Fruit fly (Drosophila melanogaster) whole organism, embryonic: ENCODE results near the gene mbt.

Experiments
- Antp ChIP-seq: fragments of 200-800 bp; sonication (Bioruptor generic); optimal IDR thresholded peaks from 3 replicates; lab custom pipeline; 2016; ENCODE audit warnings: missing biosample characterization, missing genetic modification characterization
- CG12071 ChIP-seq: fragments of 200-800 bp; sonication (Bioruptor generic); optimal IDR thresholded peaks from 3 replicates; lab custom pipeline; 2018; ENCODE audit warnings: missing biosample characterization, mild to moderate bottlenecking, missing genetic modification characterization
- CG13424 ChIP-seq: fragments of 200-800 bp; sonication (Bioruptor generic); optimal IDR thresholded peaks from 2 replicates; lab custom pipeline; 2019; ENCODE audit warnings: missing biosample characterization, mild to moderate bottlenecking, missing genetic modification characterization, moderate library complexity
- CG17186 ChIP-seq: fragments of 200-800 bp; sonication (Bioruptor generic); optimal IDR thresholded peaks from 3 replicates; lab custom pipeline; 2017; ENCODE audit warnings: missing biosample characterization, missing genetic modification reagents, missing genetic modification characterization
- CG17361 ChIP-seq: fragments of 200-800 bp; sonication (Bioruptor generic); IDR thresholded peaks from 3 replicates; pipeline ENCODE4 v1.3.6; 2022; ENCODE audit warnings: missing biosample characterization, missing genetic modification characterization
- CG18764 ChIP-seq: fragments of 200-800 bp; sonication (Bioruptor generic); optimal IDR thresholded peaks from 3 replicates; lab custom pipeline; 2016; ENCODE audit warnings: missing biosample characterization, missing genetic modification characterization
- CG30020 ChIP-seq: fragments of 200-800 bp; optimal IDR thresholded peaks from 2 replicates; lab custom pipeline; 2019; ENCODE audit warnings: missing biosample characterization, mild to moderate bottlenecking, missing genetic modification characterization, moderate library complexity
- CG34224 ChIP-seq: fragments of 200-800 bp; sonication (Bioruptor generic); IDR thresholded peaks from 3 replicates; pipeline ENCODE4 v1.3.6; 2022; ENCODE audit warnings: missing biosample characterization, missing genetic modification characterization; ENCODE audit not compliant: partially characterized antibody
- CG34376 ChIP-seq: fragments of 200-800 bp; sonication (Bioruptor generic); optimal IDR thresholded peaks from 2 replicates; lab custom pipeline; 2018; ENCODE audit warnings: missing biosample characterization, mild to moderate bottlenecking, missing genetic modification characterization
- CG6791 ChIP-seq: fragments of 200-800 bp; sonication (Bioruptor generic); IDR thresholded peaks from 3 replicates; pipeline ENCODE4 v1.3.6; 2022; ENCODE audit warnings: missing biosample characterization, missing genetic modification characterization; ENCODE audit not compliant: partially characterized antibody
- CG7928 ChIP-seq: fragments of 200-800 bp; sonication (Bioruptor generic); optimal IDR thresholded peaks from 2 replicates; lab custom pipeline; 2017; ENCODE audit warnings: missing biosample characterization, mild to moderate bottlenecking, missing genetic modification characterization
- CG7987 ChIP-seq: fragments of 200-800 bp; sonication (Bioruptor generic); optimal IDR thresholded peaks from 2 replicates; lab custom pipeline; 2018; ENCODE audit warnings: missing biosample characterization, mild to moderate bottlenecking, missing genetic modification characterization, moderate library complexity
- CG8281 ChIP-seq: fragments of 200-800 bp; sonication (Bioruptor generic); optimal IDR thresholded peaks from 2 replicates; lab custom pipeline; 2018; ENCODE audit warnings: missing biosample characterization, mild to moderate bottlenecking, missing genetic modification characterization, moderate library complexity
- Camta ChIP-seq: fragments of 200-800 bp; sonication (Bioruptor generic); optimal IDR thresholded peaks from 2 replicates; lab custom pipeline; 2016; ENCODE audit warnings: missing biosample characterization, missing genetic modification characterization
- D19A ChIP-seq: fragments of 200-800 bp; optimal IDR thresholded peaks from 3 replicates; lab custom pipeline; 2019; ENCODE audit warnings: missing biosample characterization, mild to moderate bottlenecking, missing genetic modification characterization, moderate library complexity
- Dad ChIP-seq: fragments of 200-800 bp; sonication (Bioruptor generic); optimal IDR thresholded peaks from 3 replicates; lab custom pipeline; 2016; ENCODE audit warnings: missing biosample characterization, missing genetic modification characterization
- Doc3 ChIP-seq: fragments of 200-800 bp; sonication (Bioruptor generic); IDR thresholded peaks from 3 replicates; pipeline ENCODE4 v1.3.6; 2022; ENCODE audit warnings: missing biosample characterization, missing genetic modification characterization; ENCODE audit not compliant: partially characterized antibody
- Fer1 ChIP-seq: fragments of 200-800 bp; sonication (Bioruptor generic); optimal IDR thresholded peaks from 2 replicates; lab custom pipeline; 2017; ENCODE audit warnings: missing biosample characterization, mild to moderate bottlenecking, missing genetic modification characterization
- Hr39 ChIP-seq: fragments of >200 bp; optimal IDR thresholded peaks from 2 replicates; lab custom pipeline; 2017
- Lim3 ChIP-seq: fragments of 200-800 bp; sonication (Bioruptor generic); IDR thresholded peaks from 2 replicates; pipeline ENCODE4 v1.3.6; 2022; ENCODE audit warnings: missing biosample characterization, missing genetic modification characterization
- MESR4 ChIP-seq: fragments of 200-800 bp; sonication (Bioruptor generic); optimal IDR thresholded peaks from 2 replicates; lab custom pipeline; 2018; ENCODE audit warnings: missing biosample characterization, mild to moderate bottlenecking, missing genetic modification characterization, moderate library complexity
- Max ChIP-seq: fragments of 200-800 bp; sonication (Bioruptor generic); optimal IDR thresholded peaks from 2 replicates; lab custom pipeline; 2016; ENCODE audit warnings: missing biosample characterization, mild to moderate bottlenecking, missing genetic modification characterization
- Med ChIP-seq: fragments of 200-800 bp; sonication (Bioruptor generic); peaks from one replicate; lab custom pipeline; 2016; ENCODE audit warnings: missing biosample characterization, missing genetic modification characterization, mild to moderate bottlenecking, inconsistent platforms, moderate library complexity
- Mes4 ChIP-seq: fragments of 200-800 bp; sonication (Bioruptor generic); optimal IDR thresholded peaks from 2 replicates; lab custom pipeline; 2016; ENCODE audit warnings: missing biosample characterization, missing genetic modification characterization
- Rfx ChIP-seq: fragments of 200-800 bp; sonication (Bioruptor generic); IDR thresholded peaks from 2 replicates; pipeline ENCODE4 v1.3.6; 2022; ENCODE audit warnings: missing biosample characterization, missing genetic modification characterization
- Tbp ChIP-seq: fragments of >200 bp; optimal IDR thresholded peaks from 2 replicates; lab custom pipeline; 2018; ENCODE audit warnings: missing biosample characterization, missing genetic modification characterization
- ac ChIP-seq: fragments of 200-800 bp; sonication (Bioruptor generic); optimal IDR thresholded peaks from 3 replicates; lab custom pipeline; 2017; ENCODE audit warnings: missing biosample characterization, mild to moderate bottlenecking, missing genetic modification characterization
- ase ChIP-seq: fragments of 200-800 bp; sonication (Bioruptor generic); IDR thresholded peaks from 3 replicates; pipeline ENCODE4 v1.3.6; 2022; ENCODE audit warnings: missing biosample characterization, missing genetic modification characterization
- bab2 ChIP-seq: fragments of 200-800 bp; sonication (Bioruptor generic); optimal IDR thresholded peaks from 2 replicates; lab custom pipeline; 2016; ENCODE audit warnings: missing biosample characterization, missing genetic modification characterization
- chif ChIP-seq, 2 experiments: fragments of 200-800 bp; sonication (Bioruptor generic); optimal IDR thresholded peaks; 3 replicates each; lab custom pipeline; 2016; ENCODE audit warnings: missing biosample characterization in 2 of 2, missing genetic modification characterization in 2 of 2
- crol ChIP-seq: fragments of 200-800 bp; sonication (Bioruptor generic); IDR thresholded peaks from 2 replicates; pipeline ENCODE4 v1.3.6; 2022; ENCODE audit warnings: missing biosample characterization, missing genetic modification characterization
- cwo ChIP-seq: fragments of 200-800 bp; sonication (Bioruptor generic); optimal IDR thresholded peaks from 3 replicates; lab custom pipeline; 2017; ENCODE audit warnings: missing biosample characterization, missing genetic modification characterization, mild to moderate bottlenecking, moderate library complexity, missing genetic modification reagents
- en ChIP-seq: fragments of 200-800 bp; sonication (Bioruptor generic); optimal IDR thresholded peaks from 2 replicates; lab custom pipeline; 2016; ENCODE audit warnings: missing biosample characterization, missing genetic modification characterization
- fd102C ChIP-seq: fragments of 200-800 bp; sonication (Bioruptor generic); optimal IDR thresholded peaks from 2 replicates; lab custom pipeline; 2018; ENCODE audit warnings: missing biosample characterization, mild to moderate bottlenecking, missing genetic modification characterization, moderate library complexity
- grn ChIP-seq: fragments of 200-800 bp; sonication (Bioruptor generic); optimal IDR thresholded peaks from 3 replicates; lab custom pipeline; 2017; ENCODE audit warnings: missing biosample characterization, missing genetic modification characterization
- gsb-n ChIP-seq: fragments of 200-800 bp; sonication (Bioruptor generic); optimal IDR thresholded peaks from 3 replicates; lab custom pipeline; 2018; ENCODE audit warnings: missing biosample characterization, mild to moderate bottlenecking, missing genetic modification characterization
- ind ChIP-seq: fragments of 200-800 bp; sonication (Bioruptor generic); optimal IDR thresholded peaks from 3 replicates; lab custom pipeline; 2016; ENCODE audit warnings: missing biosample characterization, missing genetic modification characterization
- inv ChIP-seq: fragments of 200-800 bp; sonication (Bioruptor generic); IDR thresholded peaks from 2 replicates; pipeline ENCODE4 v1.3.6; 2022; ENCODE audit warnings: missing biosample characterization, missing genetic modification characterization; ENCODE audit not compliant: partially characterized antibody
- jigr1 ChIP-seq: fragments of 200-800 bp; sonication (Bioruptor generic); IDR thresholded peaks from 3 replicates; pipeline ENCODE4 v1.3.6; 2022; ENCODE audit warnings: missing biosample characterization, missing genetic modification characterization
- lab ChIP-seq: fragments of 200-800 bp; sonication (Bioruptor generic); optimal IDR thresholded peaks from 3 replicates; lab custom pipeline; 2017; ENCODE audit warnings: missing biosample characterization, missing genetic modification characterization, mild to moderate bottlenecking, moderate library complexity, missing genetic modification reagents
- lov ChIP-seq, 2 experiments: fragments of 200-800 bp in 1 of 2; fragments of >200 bp in 1 of 2; sonication (Bioruptor generic) in 1 of 2; IDR thresholded peaks in 1 of 2; optimal IDR thresholded peaks in 1 of 2; 2 replicates in 1 of 2; 3 replicates in 1 of 2; pipeline versions ENCODE4 v1.3.6 to Lab custom; 2017 to 2022; ENCODE audit warnings: missing biosample characterization in 1 of 2, missing genetic modification characterization in 1 of 2
- luna ChIP-seq: fragments of 200-800 bp; sonication (Bioruptor generic); optimal IDR thresholded peaks from 2 replicates; lab custom pipeline; 2016; ENCODE audit warnings: missing biosample characterization, missing genetic modification characterization
- nau ChIP-seq: fragments of 200-800 bp; sonication (Bioruptor generic); optimal IDR thresholded peaks from 3 replicates; lab custom pipeline; 2017; ENCODE audit warnings: missing biosample characterization, mild to moderate bottlenecking, missing genetic modification characterization, missing genetic modification reagents
- sd ChIP-seq: fragments of 200-800 bp; sonication (Bioruptor generic); optimal IDR thresholded peaks from 3 replicates; lab custom pipeline; 2018; ENCODE audit warnings: missing biosample characterization, mild to moderate bottlenecking, missing genetic modification characterization, moderate library complexity
- slbo ChIP-seq: fragments of 200-800 bp; sonication (Bioruptor generic); IDR thresholded peaks from 2 replicates; pipeline ENCODE4 v1.3.6; 2022; ENCODE audit warnings: missing biosample characterization, missing genetic modification characterization
- sob ChIP-seq: fragments of 200-800 bp; sonication (Bioruptor generic); IDR thresholded peaks from 2 replicates; pipeline ENCODE4 v1.3.6; 2022; ENCODE audit warnings: missing biosample characterization, missing genetic modification characterization
- trh ChIP-seq: fragments of 200-800 bp; sonication (Bioruptor generic); optimal IDR thresholded peaks from 2 replicates; lab custom pipeline; 2016; ENCODE audit warnings: missing biosample characterization, missing genetic modification characterization
- vnd ChIP-seq: fragments of 200-800 bp; sonication (Bioruptor generic); IDR thresholded peaks from 3 replicates; pipeline ENCODE4 v1.3.6; 2022; ENCODE audit warnings: missing biosample characterization, missing genetic modification characterization; ENCODE audit not compliant: partially characterized antibody
- yki ChIP-seq: fragments of >200 bp; optimal IDR thresholded peaks from 3 replicates; lab custom pipeline; 2018
- z ChIP-seq: fragments of 200-800 bp; sonication (Bioruptor generic); IDR thresholded peaks from 3 replicates; pipeline ENCODE4 v1.3.6; 2022; ENCODE audit warnings: missing biosample characterization, missing genetic modification characterization
- zen2 ChIP-seq: fragments of 200-800 bp; sonication (Bioruptor generic); IDR thresholded peaks from 3 replicates; pipeline ENCODE4 v1.3.6; 2022; ENCODE audit warnings: missing biosample characterization, missing genetic modification characterization; ENCODE audit not compliant: partially characterized antibody
- zfh1 ChIP-seq: fragments of 200-800 bp; sonication (Bioruptor generic); IDR thresholded peaks from 3 replicates; pipeline ENCODE4 v1.3.6; 2022; ENCODE audit warnings: missing biosample characterization, missing genetic modification characterization

Gene mbt

dm6 chrX:16581703-16582102, 28.8 kb upstream of the mbt start (continued):
- no peak for TF ChIP-seq Mes4 (GFP tag; lab: Kevin White, UChicago)
- no peak for TF ChIP-seq inv (GFP tag; lab: Robert Waterston, UW)
- peak; percentile 31; the same call in 1 of the 2 replicates for TF ChIP-seq slbo (GFP tag; lab: Robert Waterston, UW)
- no peak for TF ChIP-seq lov (optimal IDR thresholded peaks at IDR 0.05; lab: Kevin White, UChicago)
- TF ChIP-seq lov (GFP tag; IDR thresholded peaks at IDR 0.05; lab: Robert Waterston, UW): no peak
- no peak for TF ChIP-seq CG30020
- TF ChIP-seq CG7928 (GFP tag; lab: Kevin White, UChicago): no peak
- TF ChIP-seq ase (GFP tag; lab: Robert Waterston, UW): no peak
- TF ChIP-seq MESR4 (GFP tag; lab: Kevin White, UChicago): no peak
- no peak for TF ChIP-seq Camta (GFP tag; lab: Kevin White, UChicago)
- no peak for TF ChIP-seq CG6791 (GFP tag; lab: Robert Waterston, UW)
- TF ChIP-seq CG18764 (GFP tag; lab: Kevin White, UChicago): no peak
- no peak for TF ChIP-seq ac (GFP tag; lab: Kevin White, UChicago)
- TF ChIP-seq Lim3 (GFP tag; lab: Robert Waterston, UW): no peak
- TF ChIP-seq D19A (tag; lab: Kevin White, UChicago): no peak
- no peak for TF ChIP-seq bab2 (GFP tag; lab: Kevin White, UChicago)
- TF ChIP-seq sob (GFP tag; lab: Robert Waterston, UW): no peak
- TF ChIP-seq z (GFP tag; lab: Robert Waterston, UW): no peak
- TF ChIP-seq trh (GFP tag; lab: Kevin White, UChicago): no peak
- no peak for TF ChIP-seq CG34376 (GFP tag; lab: Kevin White, UChicago)
- TF ChIP-seq ind (GFP tag; lab: Kevin White, UChicago): no peak
- no peak for TF ChIP-seq CG7987 (GFP tag; lab: Kevin White, UChicago)
- no peak for TF ChIP-seq vnd
- no peak for TF ChIP-seq cwo
- TF ChIP-seq zen2 (GFP tag; lab: Robert Waterston, UW): no peak
- TF ChIP-seq crol (GFP tag; lab: Robert Waterston, UW): no peak
- TF ChIP-seq yki (lab: Kevin White, UChicago): no peak
- peak; percentile 22 for TF ChIP-seq CG13424 (tag; lab: Kevin White, UChicago)
- no peak for TF ChIP-seq chif (GFP tag; optimal IDR thresholded peaks at IDR 0.05; lab: Kevin White, UChicago)
- no peak for TF ChIP-seq fd102C (GFP tag; lab: Kevin White, UChicago)
- TF ChIP-seq Med (GFP tag; lab: Kevin White, UChicago): peak; percentile 70
- TF ChIP-seq CG17186 (GFP tag; lab: Kevin White, UChicago): no peak
- TF ChIP-seq lab (GFP tag; lab: Kevin White, UChicago): peak; percentile 31
- TF ChIP-seq gsb-n: no peak
- no peak for TF ChIP-seq nau (GFP tag; lab: Kevin White, UChicago)
- TF ChIP-seq jigr1 (GFP tag; lab: Robert Waterston, UW): no peak
- TF ChIP-seq Hr39 (lab: Kevin White, UChicago): no peak
- TF ChIP-seq sd (tag; lab: Kevin White, UChicago): no peak
- 0 out of 3 replicates have a peak, but pooled peaks have one; percentile 15 for TF ChIP-seq CG17361
- no peak for TF ChIP-seq Max
- peak; percentile 36 for TF ChIP-seq Fer1 (GFP tag; lab: Kevin White, UChicago)
- peak; percentile 19; the same call in 1 of the 2 replicates for TF ChIP-seq Rfx
- TF ChIP-seq luna (GFP tag; lab: Kevin White, UChicago): no peak
- TF ChIP-seq Dad (GFP tag; lab: Kevin White, UChicago): no peak
- TF ChIP-seq CG12071 (GFP tag; lab: Kevin White, UChicago): no peak
- TF ChIP-seq CG8281: no peak
- TF ChIP-seq Doc3 (GFP tag; lab: Robert Waterston, UW): no peak
- TF ChIP-seq en (GFP tag; lab: Kevin White, UChicago): no peak
- TF ChIP-seq CG34224 (GFP tag; lab: Robert Waterston, UW): no peak
- no peak for TF ChIP-seq zfh1
- TF ChIP-seq grn (GFP tag; lab: Kevin White, UChicago): no peak
- TF ChIP-seq Tbp (GFP tag; lab: Kevin White, UChicago): no peak
- no peak for TF ChIP-seq Antp (GFP tag; lab: Kevin White, UChicago)
